Worm (Caenorhabditis elegans) whole organism, L2 larva: ENCODE data around the gene F21C10.13.

Experiments used
- lin-13 ChIP-seq: fragments of 150-350 bp; optimal IDR thresholded peaks from 2 replicates; lab custom pipeline; 2014; ENCODE audit warnings: missing biosample characterization, missing genetic modification reagents, missing genetic modification characterization
- lin-39 ChIP-seq: fragments of 150-350 bp; optimal IDR thresholded peaks from 2 replicates; lab custom pipeline; 2014; ENCODE audit warnings: missing biosample characterization, missing genetic modification reagents, missing genetic modification characterization
- nhr-23 ChIP-seq: fragments of 150-350 bp; optimal IDR thresholded peaks from 2 replicates; lab custom pipeline; 2014; ENCODE audit warnings: missing biosample characterization, missing genetic modification reagents, missing genetic modification characterization
- nhr-237 ChIP-seq: fragments of 150-350 bp; optimal IDR thresholded peaks from 2 replicates; lab custom pipeline; 2014; ENCODE audit warnings: missing biosample characterization, missing genetic modification characterization
- snpc-4 ChIP-seq: fragments of 150-350 bp; optimal IDR thresholded peaks from 2 replicates; lab custom pipeline; 2014; ENCODE audit warnings: missing biosample characterization, missing genetic modification characterization

DNA sequence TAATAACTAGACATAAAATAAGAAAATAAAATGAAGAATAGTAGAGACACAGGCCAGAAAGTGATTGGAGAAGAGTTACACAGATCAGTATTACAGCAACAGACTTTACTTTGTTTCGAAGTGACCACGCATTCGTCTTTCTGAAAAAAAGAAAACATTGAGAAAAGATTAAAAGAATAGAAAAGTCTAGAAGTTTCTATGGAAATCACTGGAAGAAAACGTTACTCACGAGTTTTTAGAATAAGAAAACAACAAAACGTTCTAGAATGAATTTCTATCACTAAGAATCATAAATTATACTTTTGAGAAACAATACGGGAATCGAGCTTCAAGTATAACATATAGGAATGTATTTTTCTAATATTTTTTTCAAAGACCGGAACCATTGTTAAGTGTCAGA is 33.5 kb downstream of the F21C10.13 start:
- no peak for TF ChIP-seq lin-13 (GFP tag; lab: Kevin White, UChicago)
- no peak for TF ChIP-seq nhr-237 (tag; lab: Kevin White, UChicago)
- TF ChIP-seq nhr-23 = no peak
- no peak for TF ChIP-seq lin-39
- no peak for TF ChIP-seq snpc-4 (tag; lab: Kevin White, UChicago)
